Fruit fly (Drosophila melanogaster) S2 (cell line): ENCODE measurements around the gene CG5342.
A peak's percentile ranks its signal among the peaks of the same experiment; 100 is the strongest.

Experiments
- CG8478 ChIP-seq: fragments of >200 bp; optimal IDR thresholded peaks from 2 replicates; lab custom pipeline; 2018
- CTCF ChIP-seq, 2 experiments: fragments of >200 bp; optimal IDR thresholded peaks; 2 replicates each; lab custom pipeline; 2018

Gene CG5342

dm6 chr3R:11614507-11614906, 35.9 kb downstream of the CG5342 start:
- TF ChIP-seq CG8478 (lab: Kevin White, UChicago) (no peak), CTCF (optimal IDR thresholded peaks at IDR 0.05; lab: Kevin White, UChicago) (no peak)

- TF ChIP-seq CTCF (optimal IDR thresholded peaks at IDR 0.05; lab: Kevin White, UChicago): no peak
- TF ChIP-seq CG8478 (lab: Kevin White, UChicago): no peak
Observed at dm6 chr3R:11615415-11616104, 36.9 kb downstream of the CG5342 start.

DNA sequence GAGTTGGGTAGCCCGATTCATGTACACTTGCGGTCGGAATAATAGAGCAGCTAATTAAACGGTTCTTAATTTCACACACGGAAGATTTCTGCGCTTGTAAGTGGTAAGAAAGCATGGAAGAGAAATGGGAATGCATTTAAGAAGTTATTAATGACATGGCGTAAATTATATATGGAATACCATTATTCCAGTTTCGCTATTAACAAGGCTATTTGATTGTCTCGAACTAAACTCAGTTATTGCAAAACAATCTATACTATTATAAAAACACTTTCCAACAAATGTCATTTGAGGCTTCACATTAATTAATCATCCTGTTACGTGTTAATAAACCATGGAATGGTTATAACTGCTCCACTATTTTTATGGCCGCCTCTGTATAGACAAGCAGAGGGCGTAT, 37.6 kb downstream of the CG5342 start:
- no peak for TF ChIP-seq CTCF (optimal IDR thresholded peaks at IDR 0.05; lab: Kevin White, UChicago)
- TF ChIP-seq CG8478 (lab: Kevin White, UChicago): no peak

dm6 chr3R:11617363-11617762, 38.7 kb downstream of the CG5342 start:
- TF ChIP-seq CG8478 (lab: Kevin White, UChicago) (no peak), CTCF (optimal IDR thresholded peaks at IDR 0.05; lab: Kevin White, UChicago) (no peak)

dm6 chr3R:11617849-11618248, 39.2 kb downstream of the CG5342 start:
- TF ChIP-seq CG8478 (lab: Kevin White, UChicago) (no peak), CTCF (optimal IDR thresholded peaks at IDR 0.05; lab: Kevin White, UChicago) (no peak)

DNA sequence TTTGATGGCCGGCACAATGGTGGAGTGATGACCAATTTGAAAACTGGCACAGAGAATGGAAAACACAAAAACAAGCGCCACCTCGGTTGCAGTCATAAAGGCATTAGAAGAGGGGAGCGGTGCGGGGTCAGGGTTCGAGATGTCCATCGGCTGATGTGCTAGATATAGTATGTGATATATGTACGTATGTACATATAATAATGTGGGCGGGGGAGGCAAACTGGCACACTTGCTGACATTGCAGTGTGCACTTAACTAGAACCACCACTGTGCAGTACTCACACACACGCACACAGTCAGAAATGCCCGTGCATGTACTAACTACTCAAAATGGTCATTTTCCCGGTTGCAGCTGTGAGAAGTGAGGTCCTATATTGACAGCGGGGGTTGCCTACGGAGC, 40.3 kb downstream of the CG5342 start:
- no peak for TF ChIP-seq CTCF (optimal IDR thresholded peaks at IDR 0.05; lab: Kevin White, UChicago)
- no peak for TF ChIP-seq CG8478 (lab: Kevin White, UChicago)

DNA sequence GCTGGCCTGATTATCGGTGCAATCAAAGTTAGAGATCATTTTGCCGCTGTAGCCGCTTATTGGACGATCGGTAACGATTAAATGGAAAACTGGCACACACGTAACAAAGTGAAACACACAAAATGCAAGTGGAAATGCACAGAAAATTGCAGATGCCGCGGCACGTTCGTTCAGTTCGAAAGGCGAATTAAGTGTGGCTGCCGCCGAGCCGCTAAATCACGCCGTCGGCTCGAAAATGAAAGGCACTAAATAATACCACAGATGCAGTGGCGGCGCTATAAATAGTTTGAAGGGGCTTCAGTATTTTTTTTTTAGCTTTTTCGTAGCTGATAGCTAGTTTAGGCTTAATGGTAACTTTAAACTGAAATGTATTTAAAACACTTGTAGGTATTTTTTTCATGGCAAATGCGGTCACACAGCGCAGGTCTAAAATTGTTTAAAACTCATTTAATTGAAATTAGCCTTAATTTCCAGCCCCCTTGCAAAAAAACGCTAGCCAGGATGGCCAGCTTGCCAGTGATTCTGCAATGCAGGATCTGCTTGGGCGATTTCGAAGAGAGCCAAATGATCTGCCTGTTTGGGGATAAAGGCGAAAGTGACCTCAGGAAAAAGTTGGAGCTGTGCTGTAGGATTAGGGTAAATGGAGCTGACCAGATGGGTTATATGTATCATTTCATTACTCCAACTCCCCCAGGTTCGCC, 41.2 kb downstream of the CG5342 start, which contains the start of the genes Jupiter and CG14710:
Jupiter (minus strand) TSS at position 198 of the 701 bp plus-strand sequence.
CG14710 (plus strand) TSS at position 382 of the 701 bp plus-strand sequence.
- TF ChIP-seq CTCF (optimal IDR thresholded peaks at IDR 0.05; lab: Kevin White, UChicago): peak; percentile 31 to 38
- no peak for TF ChIP-seq CG8478 (lab: Kevin White, UChicago)

dm6 chr3R:11623025-11623424, 44.4 kb downstream of the CG5342 start, which contains the start of gene CG14711:
Gene CG14711 (plus strand): TSS chr3R:11623339.
- TF ChIP-seq CTCF (optimal IDR thresholded peaks at IDR 0.05; lab: Kevin White, UChicago): no peak
- TF ChIP-seq CG8478 (lab: Kevin White, UChicago): no peak

DNA sequence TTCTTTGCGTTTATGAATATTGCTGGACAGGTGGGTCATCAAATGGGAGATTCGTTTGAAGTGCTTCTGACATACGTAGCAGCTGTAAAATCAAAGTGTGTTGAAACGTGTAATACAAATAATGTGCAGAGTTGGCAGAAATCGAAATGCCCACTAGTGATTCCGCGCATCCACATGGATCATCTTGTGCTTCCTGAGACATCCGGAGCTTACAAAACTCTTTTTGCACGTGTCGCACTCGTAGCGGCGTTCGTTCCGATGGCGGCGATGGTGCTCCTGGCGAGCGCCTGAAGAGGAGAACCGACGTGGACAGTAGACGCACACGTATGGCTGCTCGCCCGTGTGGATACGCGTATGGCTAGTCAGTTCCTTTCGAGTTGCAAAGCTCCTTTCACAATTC, 46.9 kb downstream of the CG5342 start, which contains the start of gene Zaf1:
Zaf1 (minus strand) TSS at position 101 of the 400 bp plus-strand sequence.
- no peak for TF ChIP-seq CG8478 (lab: Kevin White, UChicago)
- no peak for TF ChIP-seq CTCF (optimal IDR thresholded peaks at IDR 0.05; lab: Kevin White, UChicago)

dm6 chr3R:11626571-11626970, 47.9 kb downstream of the CG5342 start, which contains the start of the genes CG6813 and CG18764:
Gene CG6813 (minus strand): TSS chr3R:11626638.
Gene CG18764 (plus strand): TSS chr3R:11626889.
- TF ChIP-seq CG8478 (lab: Kevin White, UChicago) (no peak), CTCF (optimal IDR thresholded peaks at IDR 0.05; lab: Kevin White, UChicago) (no peak)

DNA sequence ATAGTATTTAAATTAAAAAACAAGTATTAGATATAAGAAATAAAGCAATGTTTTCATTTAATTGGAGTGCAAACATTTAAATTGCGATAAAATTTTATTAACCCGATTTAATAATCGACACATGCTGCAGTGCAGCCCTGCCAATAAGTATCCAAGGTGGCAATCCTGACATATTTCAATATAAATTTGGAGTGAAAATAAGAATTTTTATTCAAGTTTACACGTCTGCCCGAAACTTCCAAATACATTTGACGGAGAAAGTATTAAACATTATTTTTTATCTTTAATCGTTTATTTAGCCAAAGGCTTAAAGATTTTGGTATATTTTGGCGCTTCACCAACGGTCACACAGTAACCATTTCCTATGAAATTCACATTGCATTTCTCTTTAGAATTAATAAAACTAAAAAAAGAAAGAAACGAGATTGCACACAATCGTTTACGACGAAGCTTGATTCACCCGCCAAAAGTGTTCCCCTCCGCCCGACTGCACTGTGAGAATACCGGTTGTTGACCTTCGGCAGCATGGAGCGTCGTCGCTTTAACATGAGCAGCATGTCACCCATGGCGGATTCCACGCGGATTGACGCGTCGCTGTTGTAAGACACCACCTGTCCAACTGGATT, 49.9 kb downstream of the CG5342 start, which contains the start of gene CG14712:
CG14712 (plus strand) TSS at position 344 of the 626 bp plus-strand sequence.
- TF ChIP-seq CTCF (optimal IDR thresholded peaks at IDR 0.05; lab: Kevin White, UChicago) (no peak), CG8478 (lab: Kevin White, UChicago) (no peak)
